Fruit fly (Drosophila melanogaster): ENCODE data around the gene CG15370.

CG15370 gene

DNA sequence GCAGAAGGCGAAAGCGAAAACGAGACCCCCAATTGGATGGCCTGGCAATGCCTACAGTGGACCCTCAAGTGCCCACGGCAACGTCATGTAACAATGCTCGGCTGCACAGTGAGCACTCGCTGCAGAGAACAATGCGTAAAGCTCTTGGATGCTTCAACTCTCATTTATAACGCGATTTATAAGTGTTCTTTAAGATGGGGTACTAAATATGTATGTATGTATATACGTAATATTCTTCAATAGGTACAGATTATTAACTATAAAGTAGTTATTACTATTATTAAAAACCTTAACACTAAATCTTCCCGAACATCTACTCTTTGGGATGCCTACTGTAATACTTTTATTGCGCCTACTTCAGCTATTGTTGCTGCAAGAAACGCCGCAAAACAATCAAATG is 40.8 kb downstream of the CG15370 start:
- TF ChIP-seq CTCF (optimal IDR thresholded peaks at IDR 0.05) (no peak), CG8478 (optimal IDR thresholded peaks at IDR 0.05) (no peak)

DNA sequence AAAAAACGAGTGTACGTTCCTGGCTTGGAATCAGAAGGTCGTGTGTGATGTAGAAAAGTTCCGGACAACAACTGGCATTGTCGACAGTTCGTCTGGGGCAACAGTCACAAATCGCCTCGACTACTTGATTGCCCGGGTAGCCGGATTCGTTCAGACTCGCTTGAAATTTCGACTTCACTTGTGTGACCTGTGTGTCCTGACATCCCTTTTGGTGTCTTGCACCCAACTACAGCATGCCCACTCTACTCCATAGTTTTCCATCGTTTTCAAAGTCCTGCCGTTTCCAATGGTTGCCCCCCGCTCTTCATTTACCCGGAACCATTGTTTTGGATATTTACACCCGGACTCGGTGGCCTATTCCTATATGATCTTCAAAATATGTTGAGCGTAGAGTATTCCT is 42.4 kb downstream of the CG15370 start, which contains the start of gene Erk7:
Gene Erk7 (minus strand): TSS at position 101 of the 400 bp plus-strand sequence.
- no peak for TF ChIP-seq CG8478 (optimal IDR thresholded peaks at IDR 0.05)
- no peak for TF ChIP-seq CTCF (optimal IDR thresholded peaks at IDR 0.05)

DNA sequence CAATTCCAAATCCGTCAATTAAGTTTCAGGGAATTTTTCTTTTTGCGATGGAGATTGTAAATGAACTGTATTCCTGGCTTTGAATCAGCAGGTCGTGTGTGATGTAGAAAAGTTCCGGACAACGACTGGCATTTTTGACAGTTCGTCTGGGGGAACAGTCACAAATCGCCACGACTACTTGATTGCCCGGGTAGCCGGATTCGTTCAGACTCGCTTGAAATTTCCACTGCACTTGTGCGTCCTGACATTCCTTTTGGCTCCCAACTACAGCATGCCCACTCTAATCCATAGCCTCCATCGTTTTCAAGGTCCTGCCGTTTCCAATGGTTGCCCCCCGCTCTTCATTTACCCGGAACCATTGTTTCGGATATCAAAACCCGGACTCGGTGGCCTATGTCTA is 44.6 kb downstream of the CG15370 start, which contains the start of gene CG17440:
Gene CG17440 (minus strand): TSS at position 101 of the 400 bp plus-strand sequence.
- no peak for TF ChIP-seq CG8478 (optimal IDR thresholded peaks at IDR 0.05)
- no peak for TF ChIP-seq CTCF (optimal IDR thresholded peaks at IDR 0.05)

DNA sequence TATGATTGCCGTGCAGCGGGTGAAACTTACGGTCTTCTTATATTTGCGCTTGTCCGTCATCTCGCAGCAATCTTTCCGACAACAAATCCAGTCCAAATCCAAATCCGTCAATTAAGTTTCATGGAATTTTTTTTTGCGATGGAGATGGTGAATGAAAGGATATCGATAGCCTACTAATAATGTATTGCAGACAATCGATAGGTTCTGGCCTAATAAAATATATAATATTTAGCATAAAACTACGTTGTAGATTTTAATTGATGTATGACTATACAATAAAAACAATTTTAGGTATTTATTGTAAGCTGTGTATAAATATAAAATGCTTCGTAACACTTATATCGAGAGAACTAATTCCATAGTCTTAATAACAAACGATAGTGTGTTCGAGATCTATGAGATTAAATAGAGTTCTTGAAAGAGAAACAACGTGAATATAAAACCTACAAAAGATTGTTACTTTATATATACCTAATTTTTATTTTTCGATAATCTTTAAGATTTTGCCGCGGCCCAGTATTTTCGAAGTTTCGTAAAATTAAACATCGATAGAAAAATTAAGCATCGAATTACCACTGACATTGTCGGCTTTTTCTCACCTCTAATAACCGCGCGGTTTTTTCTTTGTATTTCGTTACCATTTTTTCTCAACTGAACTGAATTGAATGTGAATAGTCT is 47.7 kb downstream of the CG15370 start, which contains the start of the genes Cfp1 and Aladin:
Gene Cfp1 (minus strand): TSS at position 131 of the 678 bp plus-strand sequence.
Gene Aladin (plus strand): TSS at position 584 of the 678 bp plus-strand sequence.
- no peak for TF ChIP-seq CTCF (optimal IDR thresholded peaks at IDR 0.05)
- TF ChIP-seq CG8478 (optimal IDR thresholded peaks at IDR 0.05), result no peak

Data from S2 (cell line).